Worm (Caenorhabditis elegans): ENCODE data around the gene glb-13.

ce11 chrX:12415832-12416231, 37.6 kb upstream of the glb-13 start:
- no peak for TF ChIP-seq snpc-4 (tag; optimal IDR thresholded peaks at IDR 0.05)
- no peak for TF ChIP-seq sem-2 (GFP tag; optimal IDR thresholded peaks at IDR 0.05)
- TF ChIP-seq nhr-28 (tag; optimal IDR thresholded peaks at IDR 0.05): no peak
- TF ChIP-seq mab-5 (tag; optimal IDR thresholded peaks at IDR 0.05): no peak
- no peak for TF ChIP-seq unc-39 (tag; optimal IDR thresholded peaks at IDR 0.05)
- no peak for TF ChIP-seq lin-13 (tag; optimal IDR thresholded peaks at IDR 0.05)
- TF ChIP-seq sptf-1 (tag; optimal IDR thresholded peaks at IDR 0.05): no peak
- no peak for TF ChIP-seq nhr-76 (tag; optimal IDR thresholded peaks at IDR 0.05)
- no peak for TF ChIP-seq pha-4 (tag; optimal IDR thresholded peaks at IDR 0.05)
- no peak for TF ChIP-seq elt-3 (tag; optimal IDR thresholded peaks at IDR 0.05)
- no peak for TF ChIP-seq lsy-2 (tag; optimal IDR thresholded peaks at IDR 0.05)

Data from whole organism, mixed stage, embryonic.